Fruit fly (Drosophila melanogaster) whole organism, wandering third instar larva: ENCODE data around the gene CG15533.

Experiments
- Dfd ChIP-seq: fragments of >200 bp; optimal IDR thresholded peaks from 2 replicates; lab custom pipeline; 2017; ENCODE audit warnings: missing biosample characterization, missing genetic modification characterization
- HLH106 ChIP-seq: fragments of 200-800 bp; optimal IDR thresholded peaks from 3 replicates; lab custom pipeline; 2019; ENCODE audit warnings: missing biosample characterization, mild to moderate bottlenecking, missing genetic modification characterization, moderate library complexity
- Hr78 ChIP-seq: fragments of >200 bp; optimal IDR thresholded peaks from 2 replicates; lab custom pipeline; 2017; ENCODE audit warnings: missing biosample characterization, missing genetic modification characterization
- Myc ChIP-seq: fragments of >200 bp; optimal IDR thresholded peaks from 2 replicates; lab custom pipeline; 2017
- br ChIP-seq: fragments of 200-800 bp; sonication (Bioruptor generic); optimal IDR thresholded peaks from 2 replicates; lab custom pipeline; 2016; ENCODE audit warnings: missing biosample characterization, missing genetic modification characterization
- dl ChIP-seq, 2 experiments: fragments of 175-275, 200-275 bp in 1 of 2; fragments of 200-275 bp in 1 of 2; sonication (Bioruptor generic); optimal IDR thresholded peaks; lab custom pipeline; 2018; ENCODE audit warnings: mild to moderate bottlenecking in 2 of 2, missing biosample characterization in 2 of 2, missing genetic modification characterization in 2 of 2, moderate library complexity in 2 of 2; ENCODE audit not compliant: partially characterized antibody in 2 of 2, insufficient read depth in 1 of 2

dm6 chr3R:30406482-30406881 lies 22.1 kb upstream of the CG15533 start:
- TF ChIP-seq Myc (lab: Kevin White, UChicago), result no peak
- TF ChIP-seq dl (GFP tag; optimal IDR thresholded peaks at IDR 0.05; lab: Kevin White, UChicago; ENCODE audit: insufficient read depth in 1 of 2, partially characterized antibody in 2 of 2), result no peak
- no peak for TF ChIP-seq Dfd (GFP tag; lab: Kevin White, UChicago)
- TF ChIP-seq br (GFP tag; lab: Kevin White, UChicago), result no peak
- TF ChIP-seq HLH106, result no peak
- no peak for TF ChIP-seq Hr78 (GFP tag; lab: Kevin White, UChicago)
